Worm (Caenorhabditis elegans): Measurements from ENCODE around the gene C33G8.2.

DNA sequence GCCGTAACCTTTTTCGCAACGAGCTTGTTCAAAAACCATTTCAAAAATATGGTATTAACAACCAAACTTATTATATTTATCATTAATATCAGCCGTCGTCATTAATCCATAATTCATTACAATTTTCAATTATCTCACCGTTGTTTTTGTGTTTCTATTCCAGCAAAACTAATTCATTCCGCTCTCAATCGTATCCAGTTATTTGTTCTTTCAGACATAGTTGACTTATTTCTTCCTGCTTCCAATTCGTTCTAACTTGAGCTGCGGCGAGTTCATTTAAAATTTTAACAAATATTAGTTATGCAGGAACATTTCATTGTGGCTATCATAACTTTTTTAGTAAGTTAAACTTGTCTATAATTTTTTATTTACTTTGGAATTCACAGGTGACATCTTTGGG is 33.5 kb upstream of the C33G8.2 start, which contains the start of gene srx-16:
- no peak for TF ChIP-seq unc-86 (tag; optimal IDR thresholded peaks at IDR 0.05)
- no peak for TF ChIP-seq lsy-2 (tag; optimal IDR thresholded peaks at IDR 0.05)
- TF ChIP-seq vab-15 (tag; optimal IDR thresholded peaks at IDR 0.05): no peak
- TF ChIP-seq jun-1 (tag; optimal IDR thresholded peaks at IDR 0.05): no peak
- no peak for TF ChIP-seq mef-2 (tag; optimal IDR thresholded peaks at IDR 0.05)
- no peak for TF ChIP-seq pag-3 (tag; optimal IDR thresholded peaks at IDR 0.05; ENCODE audit: borderline replicate concordance, insufficient read depth)
- no peak for TF ChIP-seq dpl-1 (GFP tag; optimal IDR thresholded peaks at IDR 0.05)
- TF ChIP-seq hpl-2 (GFP tag; optimal IDR thresholded peaks at IDR 0.05): no peak
- no peak for TF ChIP-seq nhr-84 (tag; optimal IDR thresholded peaks at IDR 0.05)
- TF ChIP-seq nhr-237 (tag; optimal IDR thresholded peaks at IDR 0.05): no peak
- TF ChIP-seq pqm-1 (tag; optimal IDR thresholded peaks at IDR 0.05): no peak
- TF ChIP-seq egl-13 (tag; optimal IDR thresholded peaks at IDR 0.05): no peak

Data from whole organism, L1 larva.